Fruit fly (Drosophila melanogaster) whole organism, embryonic: Measurements from ENCODE around the gene CG5445.

Experiments used
- B-H2 ChIP-seq: fragments of 200-800 bp; sonication (Bioruptor generic); optimal IDR thresholded peaks from 2 replicates; lab custom pipeline; 2018; ENCODE audit warnings: missing biosample characterization, mild to moderate bottlenecking, missing genetic modification characterization
- Bgb ChIP-seq: fragments of 200-800 bp; sonication (Bioruptor generic); IDR thresholded peaks from 2 replicates; pipeline ENCODE4 v1.3.6; 2022; ENCODE audit warnings: missing biosample characterization, missing genetic modification characterization; ENCODE audit not compliant: partially characterized antibody
- CG10543 ChIP-seq: fragments of 200-800 bp; sonication (Bioruptor generic); optimal IDR thresholded peaks from 3 replicates; lab custom pipeline; 2017; ENCODE audit warnings: missing biosample characterization, mild to moderate bottlenecking, missing genetic modification characterization, moderate library complexity
- CG12219 ChIP-seq: fragments of 200-800 bp; sonication (Bioruptor generic); optimal IDR thresholded peaks from 3 replicates; lab custom pipeline; 2018; ENCODE audit warnings: missing biosample characterization, mild to moderate bottlenecking, missing genetic modification characterization
- CG13123 ChIP-seq: fragments of 200-800 bp; sonication (Bioruptor generic); optimal IDR thresholded peaks from 2 replicates; lab custom pipeline; 2016; ENCODE audit warnings: missing biosample characterization, missing genetic modification characterization
- CG15269 ChIP-seq: fragments of 200-800 bp; sonication (Bioruptor generic); optimal IDR thresholded peaks from 2 replicates; lab custom pipeline; 2018; ENCODE audit warnings: missing biosample characterization, mild to moderate bottlenecking, missing genetic modification characterization, moderate library complexity
- CG1603 ChIP-seq: fragments of 200-800 bp; sonication (Bioruptor generic); optimal IDR thresholded peaks from 2 replicates; lab custom pipeline; 2019; ENCODE audit warnings: missing biosample characterization, mild to moderate bottlenecking, missing genetic modification characterization, moderate library complexity
- CG30020 ChIP-seq: fragments of 200-800 bp; optimal IDR thresholded peaks from 2 replicates; lab custom pipeline; 2019; ENCODE audit warnings: missing biosample characterization, mild to moderate bottlenecking, missing genetic modification characterization, moderate library complexity
- CG31441 ChIP-seq: fragments of 200-800 bp; sonication (Bioruptor generic); IDR thresholded peaks from 2 replicates; pipeline ENCODE4 v1.3.6; 2022; ENCODE audit warnings: missing biosample characterization, missing genetic modification characterization
- CG33213 ChIP-seq: fragments of 200-800 bp; sonication (Bioruptor generic); optimal IDR thresholded peaks from 3 replicates; lab custom pipeline; 2016; ENCODE audit warnings: missing biosample characterization, missing genetic modification characterization
- CG34376 ChIP-seq: fragments of 200-800 bp; sonication (Bioruptor generic); optimal IDR thresholded peaks from 2 replicates; lab custom pipeline; 2018; ENCODE audit warnings: missing biosample characterization, mild to moderate bottlenecking, missing genetic modification characterization
- CG5180 ChIP-seq: fragments of 200-800 bp; sonication (Bioruptor generic); optimal IDR thresholded peaks from 3 replicates; lab custom pipeline; 2017; ENCODE audit warnings: missing biosample characterization, missing genetic modification characterization, mild to moderate bottlenecking, moderate library complexity, missing genetic modification reagents
- CG6254 ChIP-seq: fragments of 200-800 bp; sonication (Bioruptor generic); optimal IDR thresholded peaks from 3 replicates; lab custom pipeline; 2017; ENCODE audit warnings: mild to moderate bottlenecking, missing biosample characterization, missing genetic modification reagents, missing genetic modification characterization
- CG6765 ChIP-seq: fragments of 200-800 bp; sonication (Bioruptor generic); optimal IDR thresholded peaks from 3 replicates; lab custom pipeline; 2017; ENCODE audit warnings: missing biosample characterization, mild to moderate bottlenecking, missing genetic modification characterization
- CG9437 ChIP-seq: fragments of 200-800 bp; sonication (Bioruptor generic); optimal IDR thresholded peaks from 2 replicates; lab custom pipeline; 2018; ENCODE audit warnings: missing biosample characterization, mild to moderate bottlenecking, missing genetic modification characterization
- CG9932 ChIP-seq: fragments of 200-800 bp; sonication (Bioruptor generic); IDR thresholded peaks from 2 replicates; pipeline ENCODE4 v1.3.6; 2022; ENCODE audit warnings: missing biosample characterization, missing genetic modification characterization
- Doc3 ChIP-seq: fragments of 200-800 bp; sonication (Bioruptor generic); IDR thresholded peaks from 3 replicates; pipeline ENCODE4 v1.3.6; 2022; ENCODE audit warnings: missing biosample characterization, missing genetic modification characterization; ENCODE audit not compliant: partially characterized antibody
- H15 ChIP-seq: fragments of 200-800 bp; sonication (Bioruptor generic); IDR thresholded peaks from 3 replicates; pipeline ENCODE4 v1.3.6; 2022; ENCODE audit warnings: missing biosample characterization, missing genetic modification characterization
- Hand ChIP-seq: fragments of 200-800 bp; sonication (Bioruptor generic); optimal IDR thresholded peaks from 2 replicates; lab custom pipeline; 2017; ENCODE audit warnings: mild to moderate bottlenecking, missing biosample characterization, missing genetic modification reagents, missing genetic modification characterization
- Hr51 ChIP-seq, 2 experiments: fragments of 200-800 bp; sonication (Bioruptor generic); optimal IDR thresholded peaks; 2 replicates in 1 of 2; 3 replicates in 1 of 2; lab custom pipeline; 2016 to 2018; ENCODE audit warnings: missing biosample characterization in 2 of 2, missing genetic modification characterization in 2 of 2, mild to moderate bottlenecking in 1 of 2, moderate library complexity in 1 of 2
- Med ChIP-seq: fragments of 200-800 bp; sonication (Bioruptor generic); peaks from one replicate; lab custom pipeline; 2016; ENCODE audit warnings: missing biosample characterization, missing genetic modification characterization, mild to moderate bottlenecking, inconsistent platforms, moderate library complexity
- Mrtf ChIP-seq: fragments of 200-800 bp; sonication (Bioruptor generic); IDR thresholded peaks from 3 replicates; pipeline ENCODE4 v1.3.6; 2022; ENCODE audit warnings: missing biosample characterization, missing genetic modification characterization
- Optix ChIP-seq: fragments of 200-800 bp; sonication (Bioruptor generic); IDR thresholded peaks from 3 replicates; pipeline ENCODE4 v1.3.6; 2022; ENCODE audit warnings: missing biosample characterization, missing genetic modification characterization
- Pdp1 ChIP-seq, 2 experiments: fragments of 200-800 bp; sonication (Bioruptor generic); optimal IDR thresholded peaks; 3 replicates each; lab custom pipeline; 2016; ENCODE audit warnings: missing biosample characterization in 2 of 2, missing genetic modification characterization in 2 of 2, mild to moderate bottlenecking in 1 of 2, moderate library complexity in 1 of 2
- Vsx1 ChIP-seq: fragments of 200-800 bp; sonication (Bioruptor generic); optimal IDR thresholded peaks from 2 replicates; lab custom pipeline; 2017; ENCODE audit warnings: missing biosample characterization, mild to moderate bottlenecking, missing genetic modification characterization, missing genetic modification reagents
- btn ChIP-seq: fragments of 200-800 bp; sonication (Bioruptor generic); optimal IDR thresholded peaks from 2 replicates; lab custom pipeline; 2016; ENCODE audit warnings: missing biosample characterization, missing genetic modification characterization
- cwo ChIP-seq: fragments of 200-800 bp; sonication (Bioruptor generic); optimal IDR thresholded peaks from 3 replicates; lab custom pipeline; 2017; ENCODE audit warnings: missing biosample characterization, missing genetic modification characterization, mild to moderate bottlenecking, moderate library complexity, missing genetic modification reagents
- dpn ChIP-seq, 2 experiments: fragments of 200-800 bp; sonication (Bioruptor generic); optimal IDR thresholded peaks; 3 replicates each; lab custom pipeline; 2016; ENCODE audit warnings: missing biosample characterization in 2 of 2, missing genetic modification characterization in 2 of 2
- dysf ChIP-seq: fragments of 200-800 bp; sonication (Bioruptor generic); IDR thresholded peaks from 3 replicates; pipeline ENCODE4 v1.3.6; 2022; ENCODE audit warnings: missing biosample characterization, missing genetic modification characterization
- eve ChIP-seq, 2 experiments: fragments of >200 bp; optimal IDR thresholded peaks; 2 replicates each; lab custom pipeline; 2017; ENCODE audit warnings: missing biosample characterization in 2 of 2, missing genetic modification characterization in 2 of 2
- exex ChIP-seq: fragments of 200-800 bp; sonication (Bioruptor generic); optimal IDR thresholded peaks from 4 replicates; lab custom pipeline; 2018; ENCODE audit warnings: missing biosample characterization, mild to moderate bottlenecking, missing genetic modification characterization, moderate library complexity
- fd102C ChIP-seq: fragments of 200-800 bp; sonication (Bioruptor generic); optimal IDR thresholded peaks from 2 replicates; lab custom pipeline; 2018; ENCODE audit warnings: missing biosample characterization, mild to moderate bottlenecking, missing genetic modification characterization, moderate library complexity
- grn ChIP-seq: fragments of 200-800 bp; sonication (Bioruptor generic); optimal IDR thresholded peaks from 3 replicates; lab custom pipeline; 2017; ENCODE audit warnings: missing biosample characterization, missing genetic modification characterization
- gro ChIP-seq: fragments of 200-800 bp; sonication (Bioruptor generic); optimal IDR thresholded peaks from 2 replicates; lab custom pipeline; 2016; ENCODE audit warnings: missing biosample characterization, missing genetic modification characterization
- hth ChIP-seq: fragments of >200 bp; optimal IDR thresholded peaks from 2 replicates; lab custom pipeline; 2017; ENCODE audit warnings: inconsistent platforms
- kay ChIP-seq: fragments of 200-800 bp; sonication (Bioruptor generic); optimal IDR thresholded peaks from 2 replicates; lab custom pipeline; 2016; ENCODE audit warnings: missing biosample characterization, missing genetic modification characterization
- lab ChIP-seq: fragments of 200-800 bp; sonication (Bioruptor generic); optimal IDR thresholded peaks from 3 replicates; lab custom pipeline; 2017; ENCODE audit warnings: missing biosample characterization, missing genetic modification characterization, mild to moderate bottlenecking, moderate library complexity, missing genetic modification reagents
- lola ChIP-seq, 3 experiments: fragments of >200 bp in 2 of 3; fragments of 200-800 bp in 1 of 3; sonication (Bioruptor generic) in 1 of 3; optimal IDR thresholded peaks; 2 replicates each; lab custom pipeline; 2017 to 2019; ENCODE audit warnings: missing biosample characterization in 3 of 3, missing genetic modification characterization in 3 of 3, mild to moderate bottlenecking in 1 of 3, moderate library complexity in 1 of 3
- mirr ChIP-seq: fragments of 200-800 bp; sonication (Bioruptor generic); optimal IDR thresholded peaks from 3 replicates; lab custom pipeline; 2018; ENCODE audit warnings: missing biosample characterization, mild to moderate bottlenecking, missing genetic modification characterization
- onecut ChIP-seq: fragments of 200-800 bp; sonication (Bioruptor generic); IDR thresholded peaks from 2 replicates; pipeline ENCODE4 v1.3.6; 2022; ENCODE audit warnings: missing biosample characterization, missing genetic modification characterization
- ro ChIP-seq: fragments of 200-800 bp; sonication (Bioruptor generic); IDR thresholded peaks from 2 replicates; pipeline ENCODE4 v1.3.6; 2022; ENCODE audit warnings: missing biosample characterization, missing genetic modification characterization
- sens ChIP-seq: fragments of 200-800 bp; sonication (Bioruptor generic); peaks from one replicate; lab custom pipeline; 2016; ENCODE audit warnings: missing biosample characterization, missing genetic modification characterization
- sens-2 ChIP-seq: fragments of 200-800 bp; sonication (Bioruptor generic); IDR thresholded peaks from 2 replicates; pipeline ENCODE4 v1.3.6; 2022; ENCODE audit warnings: missing biosample characterization, missing genetic modification characterization
- slou ChIP-seq: fragments of 200-800 bp; sonication (Bioruptor generic); optimal IDR thresholded peaks from 3 replicates; lab custom pipeline; 2016; ENCODE audit warnings: missing biosample characterization, missing genetic modification characterization
- sqz ChIP-seq: fragments of 200-800 bp; sonication (Bioruptor generic); optimal IDR thresholded peaks from 3 replicates; lab custom pipeline; 2018; ENCODE audit warnings: missing biosample characterization, mild to moderate bottlenecking, missing genetic modification characterization
- sug ChIP-seq: fragments of 200-800 bp; optimal IDR thresholded peaks from 2 replicates; lab custom pipeline; 2019; ENCODE audit warnings: missing biosample characterization, mild to moderate bottlenecking, missing genetic modification characterization, moderate library complexity
- tap ChIP-seq: fragments of 200-800 bp; optimal IDR thresholded peaks from 3 replicates; lab custom pipeline; 2019; ENCODE audit warnings: missing biosample characterization, mild to moderate bottlenecking, missing genetic modification characterization, moderate library complexity
- tll ChIP-seq, 2 experiments: fragments of 200-800 bp in 1 of 2; fragments of >200 bp in 1 of 2; sonication (Bioruptor generic) in 1 of 2; optimal IDR thresholded peaks; 2 replicates each; lab custom pipeline; 2017 to 2019; ENCODE audit warnings: missing biosample characterization in 2 of 2, missing genetic modification characterization in 2 of 2, mild to moderate bottlenecking in 1 of 2, moderate library complexity in 1 of 2
- tx ChIP-seq: fragments of 200-800 bp; sonication (Bioruptor generic); optimal IDR thresholded peaks from 2 replicates; lab custom pipeline; 2016; ENCODE audit warnings: missing biosample characterization, missing genetic modification characterization
- zfh2 ChIP-seq: fragments of 200-800 bp; sonication (Bioruptor generic); optimal IDR thresholded peaks from 2 replicates; lab custom pipeline; 2016; ENCODE audit warnings: missing biosample characterization, missing genetic modification characterization

The CG5445 gene

DNA sequence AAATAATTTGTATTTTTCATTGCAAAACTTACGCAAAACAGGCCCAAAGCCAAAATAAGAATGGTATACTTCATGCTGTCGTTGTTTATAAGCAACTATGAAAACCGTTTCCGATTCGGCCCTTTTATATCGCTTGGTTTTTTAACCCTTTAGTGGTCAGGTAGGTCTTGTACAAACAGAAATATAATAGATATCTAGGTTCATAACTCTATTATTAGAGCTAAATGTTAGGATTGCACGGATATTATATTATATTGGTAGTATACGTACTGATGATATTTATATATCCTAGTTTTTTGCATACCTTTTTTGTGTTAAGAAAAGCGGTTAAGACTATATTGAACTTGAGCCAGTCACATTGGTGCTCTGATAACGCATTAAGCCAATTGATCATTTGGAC lies 2.1 kb downstream of the CG5445 start, which contains the start of gene CG8661:
Gene CG8661 (minus strand): TSS at position 101 of the 400 bp plus-strand sequence.
- TF ChIP-seq sens (GFP tag; lab: Kevin White, UChicago) (peak; percentile 12), dysf (no peak), kay (no peak), tll (GFP tag; optimal IDR thresholded peaks at IDR 0.05; lab: Kevin White, UChicago) (no peak), Optix (GFP tag; lab: Robert Waterston, UW) (no peak), ro (GFP tag; lab: Robert Waterston, UW) (no peak), Doc3 (GFP tag; lab: Robert Waterston, UW) (no peak), btn (GFP tag; lab: Kevin White, UChicago) (no peak), CG5180 (GFP tag; lab: Kevin White, UChicago) (no peak), eve (GFP tag; optimal IDR thresholded peaks at IDR 0.05; lab: Kevin White, UChicago) (no peak), tap (tag; lab: Kevin White, UChicago) (no peak), CG9932 (GFP tag; lab: Robert Waterston, UW) (no peak), lola (GFP tag; optimal IDR thresholded peaks at IDR 0.05; lab: Kevin White, UChicago) (no peak), lab (GFP tag; lab: Kevin White, UChicago) (peak; percentile 27), CG12219 (GFP tag; lab: Kevin White, UChicago) (no peak)

- TF ChIP-seq gro (peak; percentile 27), H15 (GFP tag; lab: Robert Waterston, UW) (no peak), CG34376 (peak; percentile 68), CG31441 (GFP tag; lab: Robert Waterston, UW) (no peak), dpn (GFP tag; optimal IDR thresholded peaks at IDR 0.05; lab: Kevin White, UChicago) (no peak), slou (GFP tag; lab: Kevin White, UChicago) (no peak), tx (GFP tag; lab: Kevin White, UChicago) (no peak), CG9437 (peak; percentile 53), CG10543 (GFP tag; lab: Kevin White, UChicago) (peak; percentile 8), fd102C (GFP tag; lab: Kevin White, UChicago) (no peak), Hand (GFP tag; lab: Kevin White, UChicago) (no peak), CG6765 (GFP tag; lab: Kevin White, UChicago) (no peak), exex (tag; lab: Kevin White, UChicago) (peak; percentile 95), CG1603 (tag; lab: Kevin White, UChicago) (no peak), zfh2 (GFP tag; lab: Kevin White, UChicago) (no peak), sqz (GFP tag; lab: Kevin White, UChicago) (no peak), mirr (GFP tag; lab: Kevin White, UChicago) (peak; percentile 91), CG33213 (GFP tag; lab: Kevin White, UChicago) (no peak), Mrtf (no peak), grn (GFP tag; lab: Kevin White, UChicago) (peak; percentile 94), B-H2 (GFP tag; lab: Kevin White, UChicago) (peak; percentile 27), hth (lab: Kevin White, UChicago) (no peak), CG6254 (GFP tag; lab: Kevin White, UChicago) (no peak), CG15269 (tag; lab: Kevin White, UChicago) (no peak), onecut (GFP tag; lab: Robert Waterston, UW) (no peak), Pdp1 (GFP tag; optimal IDR thresholded peaks at IDR 0.05; lab: Kevin White, UChicago) (peak in 1 of 2 experiments; percentile 29), CG30020 (tag; lab: Kevin White, UChicago) (no peak), Med (peak; percentile 24), CG13123 (no peak), sug (tag; lab: Kevin White, UChicago) (peak; percentile 81), cwo (GFP tag; lab: Kevin White, UChicago) (peak; percentile 96), Hr51 (GFP tag; optimal IDR thresholded peaks at IDR 0.05; lab: Kevin White, UChicago) (no peak), sens-2 (no peak), Vsx1 (GFP tag; lab: Kevin White, UChicago) (no peak), Bgb (GFP tag; lab: Robert Waterston, UW) (no peak)
These were observed 2.8 kb downstream of the CG5445 start for dm6 chrX:17285069-17285468.
